Fruit fly (Drosophila melanogaster) whole organism, embryonic: ENCODE data around the gene dgrn.

ENCODE experiments used
- CG10274 ChIP-seq: fragments of 200-800 bp; sonication (Bioruptor generic); optimal IDR thresholded peaks from 3 replicates; lab custom pipeline; 2017; ENCODE audit warnings: missing biosample characterization, mild to moderate bottlenecking, missing genetic modification characterization
- CG11504 ChIP-seq: fragments of 200-800 bp; sonication (Bioruptor generic); optimal IDR thresholded peaks from 3 replicates; lab custom pipeline; 2019; ENCODE audit warnings: missing biosample characterization, mild to moderate bottlenecking, missing genetic modification characterization, moderate library complexity
- CG14050 ChIP-seq: fragments of 200-800 bp; sonication (Bioruptor generic); IDR thresholded peaks from 3 replicates; pipeline ENCODE4 v1.3.6; 2022; ENCODE audit warnings: missing biosample characterization, missing genetic modification characterization
- CG15011 ChIP-seq: fragments of 200-800 bp; sonication (Bioruptor generic); optimal IDR thresholded peaks from 3 replicates; lab custom pipeline; 2018; ENCODE audit warnings: missing biosample characterization, mild to moderate bottlenecking, missing genetic modification characterization
- CG1792 ChIP-seq: fragments of 200-800 bp; sonication (Bioruptor generic); optimal IDR thresholded peaks from 2 replicates; lab custom pipeline; 2016; ENCODE audit warnings: missing biosample characterization, missing genetic modification characterization
- CG30020 ChIP-seq: fragments of 200-800 bp; optimal IDR thresholded peaks from 2 replicates; lab custom pipeline; 2019; ENCODE audit warnings: missing biosample characterization, mild to moderate bottlenecking, missing genetic modification characterization, moderate library complexity
- CG31224 ChIP-seq: fragments of 200-800 bp; sonication (Bioruptor generic); IDR thresholded peaks from 2 replicates; pipeline ENCODE4 v1.3.6; 2022; ENCODE audit warnings: missing biosample characterization, missing genetic modification characterization
- CG33557 ChIP-seq: fragments of 200-800 bp; sonication (Bioruptor generic); optimal IDR thresholded peaks from 2 replicates; lab custom pipeline; 2019; ENCODE audit warnings: missing biosample characterization, mild to moderate bottlenecking, missing genetic modification characterization, moderate library complexity
- CG3847 ChIP-seq: fragments of 200-800 bp; sonication (Bioruptor generic); IDR thresholded peaks from 2 replicates; pipeline ENCODE4 v1.3.6; 2022; ENCODE audit warnings: missing biosample characterization, missing genetic modification characterization
- CG6791 ChIP-seq: fragments of 200-800 bp; sonication (Bioruptor generic); IDR thresholded peaks from 3 replicates; pipeline ENCODE4 v1.3.6; 2022; ENCODE audit warnings: missing biosample characterization, missing genetic modification characterization; ENCODE audit not compliant: partially characterized antibody
- CG6854 ChIP-seq: fragments of 200-800 bp; sonication (Bioruptor generic); optimal IDR thresholded peaks from 3 replicates; lab custom pipeline; 2017; ENCODE audit warnings: missing biosample characterization, mild to moderate bottlenecking, missing genetic modification characterization
- CG8359 ChIP-seq: fragments of 200-800 bp; sonication (Bioruptor generic); optimal IDR thresholded peaks from 2 replicates; lab custom pipeline; 2017; ENCODE audit warnings: missing biosample characterization, mild to moderate bottlenecking, missing genetic modification characterization, borderline replicate concordance
- CG9609 ChIP-seq: fragments of 200-800 bp; sonication (Bioruptor generic); optimal IDR thresholded peaks from 3 replicates; lab custom pipeline; 2016; ENCODE audit warnings: missing biosample characterization, missing genetic modification characterization
- CG9817 ChIP-seq: fragments of 200-800 bp; sonication (Bioruptor generic); optimal IDR thresholded peaks from 2 replicates; lab custom pipeline; 2018; ENCODE audit warnings: missing biosample characterization, mild to moderate bottlenecking, missing genetic modification characterization, moderate library complexity
- Chrac-16 ChIP-seq: fragments of 200-800 bp; sonication (Bioruptor generic); optimal IDR thresholded peaks from 3 replicates; lab custom pipeline; 2016; ENCODE audit warnings: missing biosample characterization, missing genetic modification characterization
- E2f1 ChIP-seq: fragments of 200-800 bp; sonication (Bioruptor generic); IDR thresholded peaks from 2 replicates; pipeline ENCODE4 v1.3.6; 2022; ENCODE audit warnings: missing biosample characterization, missing genetic modification characterization
- ERR ChIP-seq: fragments of 200-800 bp; sonication (Bioruptor generic); optimal IDR thresholded peaks from 2 replicates; lab custom pipeline; 2016; ENCODE audit warnings: missing biosample characterization, missing genetic modification characterization
- Ets97D ChIP-seq: fragments of 200-800 bp; sonication (Bioruptor generic); optimal IDR thresholded peaks from 3 replicates; lab custom pipeline; 2016; ENCODE audit warnings: missing biosample characterization, missing genetic modification characterization
- HmgD ChIP-seq: fragments of 200-800 bp; sonication (Bioruptor generic); optimal IDR thresholded peaks from 3 replicates; lab custom pipeline; 2016; ENCODE audit warnings: missing biosample characterization, missing genetic modification characterization
- Med ChIP-seq: fragments of 200-800 bp; sonication (Bioruptor generic); peaks from one replicate; lab custom pipeline; 2016; ENCODE audit warnings: missing biosample characterization, missing genetic modification characterization, mild to moderate bottlenecking, inconsistent platforms, moderate library complexity
- Mrtf ChIP-seq: fragments of 200-800 bp; sonication (Bioruptor generic); IDR thresholded peaks from 3 replicates; pipeline ENCODE4 v1.3.6; 2022; ENCODE audit warnings: missing biosample characterization, missing genetic modification characterization
- Sox100B ChIP-seq: fragments of 200-800 bp; sonication (Bioruptor generic); optimal IDR thresholded peaks from 3 replicates; lab custom pipeline; 2018; ENCODE audit warnings: missing biosample characterization, mild to moderate bottlenecking, missing genetic modification characterization
- Tbp ChIP-seq: fragments of >200 bp; optimal IDR thresholded peaks from 2 replicates; lab custom pipeline; 2018; ENCODE audit warnings: missing biosample characterization, missing genetic modification characterization
- Trl ChIP-seq, 3 experiments: fragments of >200 bp in 2 of 3; fragments of 200-800 bp in 1 of 3; sonication (Bioruptor generic) in 1 of 3; optimal IDR thresholded peaks; 2 replicates in 1 of 3; 3 replicates in 2 of 3; lab custom pipeline; 2016 to 2017; ENCODE audit warnings: missing biosample characterization in 1 of 3, missing genetic modification characterization in 1 of 3
- Usf ChIP-seq: fragments of 200-800 bp; sonication (Bioruptor generic); optimal IDR thresholded peaks from 2 replicates; lab custom pipeline; 2017; ENCODE audit warnings: missing genotype, missing biosample characterization, missing genetic modification characterization
- bigmax ChIP-seq: fragments of 200-800 bp; sonication (Bioruptor generic); optimal IDR thresholded peaks from 2 replicates; lab custom pipeline; 2018; ENCODE audit warnings: missing biosample characterization, mild to moderate bottlenecking, missing genetic modification characterization
- dan ChIP-seq: fragments of 200-800 bp; sonication (Bioruptor generic); IDR thresholded peaks from 2 replicates; pipeline ENCODE4 v1.3.6; 2022; ENCODE audit warnings: missing biosample characterization, missing genetic modification characterization
- disco-r ChIP-seq: fragments of 200-800 bp; sonication (Bioruptor generic); optimal IDR thresholded peaks from 2 replicates; lab custom pipeline; 2016; ENCODE audit warnings: missing biosample characterization, missing genetic modification characterization
- grn ChIP-seq: fragments of 200-800 bp; sonication (Bioruptor generic); optimal IDR thresholded peaks from 3 replicates; lab custom pipeline; 2017; ENCODE audit warnings: missing biosample characterization, missing genetic modification characterization
- gro ChIP-seq: fragments of 200-800 bp; sonication (Bioruptor generic); optimal IDR thresholded peaks from 2 replicates; lab custom pipeline; 2016; ENCODE audit warnings: missing biosample characterization, missing genetic modification characterization
- gsb-n ChIP-seq: fragments of 200-800 bp; sonication (Bioruptor generic); optimal IDR thresholded peaks from 3 replicates; lab custom pipeline; 2018; ENCODE audit warnings: missing biosample characterization, mild to moderate bottlenecking, missing genetic modification characterization
- jing ChIP-seq: fragments of 200-800 bp; sonication (Bioruptor generic); optimal IDR thresholded peaks from 2 replicates; lab custom pipeline; 2018; ENCODE audit warnings: missing biosample characterization, mild to moderate bottlenecking, missing genetic modification characterization
- mam ChIP-seq: fragments of 200-800 bp; sonication (Bioruptor generic); optimal IDR thresholded peaks from 3 replicates; lab custom pipeline; 2016; ENCODE audit warnings: missing biosample characterization, missing genetic modification characterization
- prd ChIP-seq, 3 experiments: fragments of >200 bp in 2 of 3; fragments of 200-800 bp in 1 of 3; sonication (Bioruptor generic) in 1 of 3; optimal IDR thresholded peaks in 2 of 3; IDR thresholded peaks in 1 of 3; 2 replicates in 2 of 3; 3 replicates in 1 of 3; pipeline versions ENCODE4 v1.3.6 to Lab custom; 2017 to 2022; ENCODE audit warnings: missing biosample characterization in 1 of 3, missing genetic modification characterization in 1 of 3
- run ChIP-seq: fragments of 200-800 bp; sonication (Bioruptor generic); optimal IDR thresholded peaks from 3 replicates; lab custom pipeline; 2018; ENCODE audit warnings: missing biosample characterization, mild to moderate bottlenecking, missing genetic modification characterization
- scrt ChIP-seq: fragments of 200-800 bp; sonication (Bioruptor generic); optimal IDR thresholded peaks from 2 replicates; lab custom pipeline; 2018; ENCODE audit warnings: missing biosample characterization, mild to moderate bottlenecking, missing genetic modification characterization, moderate library complexity
- sens ChIP-seq: fragments of 200-800 bp; sonication (Bioruptor generic); peaks from one replicate; lab custom pipeline; 2016; ENCODE audit warnings: missing biosample characterization, missing genetic modification characterization
- slou ChIP-seq: fragments of 200-800 bp; sonication (Bioruptor generic); optimal IDR thresholded peaks from 3 replicates; lab custom pipeline; 2016; ENCODE audit warnings: missing biosample characterization, missing genetic modification characterization
- sr ChIP-seq: fragments of 200-800 bp; sonication (Bioruptor generic); IDR thresholded peaks from 3 replicates; pipeline ENCODE4 v1.3.6; 2022; ENCODE audit warnings: missing biosample characterization, missing genetic modification characterization
- tio ChIP-seq: fragments of 200-800 bp; sonication (Bioruptor generic); optimal IDR thresholded peaks from 2 replicates; lab custom pipeline; 2017; ENCODE audit warnings: missing biosample characterization, missing genetic modification characterization, inconsistent platforms
- vfl ChIP-seq: fragments of 200-800 bp; sonication (Bioruptor generic); optimal IDR thresholded peaks from 2 replicates; lab custom pipeline; 2016; ENCODE audit warnings: missing biosample characterization, missing genetic modification characterization
- yki ChIP-seq: fragments of >200 bp; optimal IDR thresholded peaks from 3 replicates; lab custom pipeline; 2018
- zfh2 ChIP-seq: fragments of 200-800 bp; sonication (Bioruptor generic); optimal IDR thresholded peaks from 2 replicates; lab custom pipeline; 2016; ENCODE audit warnings: missing biosample characterization, missing genetic modification characterization

The dgrn gene

dm6 chr3R:5861218-5861902, 36.9 kb downstream of the dgrn start (continued):
- peak; percentile 44 for TF ChIP-seq Sox100B (GFP tag; lab: Kevin White, UChicago)
- peak; percentile 58 for TF ChIP-seq zfh2
- TF ChIP-seq yki (lab: Kevin White, UChicago) = no peak
- TF ChIP-seq sens = peak; percentile 78
- no peak for TF ChIP-seq CG6791 (GFP tag; lab: Robert Waterston, UW)
- TF ChIP-seq CG30020 (tag; lab: Kevin White, UChicago) = no peak
- peak; percentile 35 for TF ChIP-seq mam
- TF ChIP-seq CG9609 (GFP tag; lab: Kevin White, UChicago) = peak; percentile 1
- no peak for TF ChIP-seq sr (GFP tag; lab: Robert Waterston, UW)
- no peak for TF ChIP-seq run (tag; lab: Kevin White, UChicago)
- peak; percentile 12 for TF ChIP-seq CG15011 (GFP tag; lab: Kevin White, UChicago)
- peak; percentile 27; the same call in 1 of the 2 replicates for TF ChIP-seq CG31224 (GFP tag; lab: Robert Waterston, UW)
- TF ChIP-seq HmgD (GFP tag; lab: Kevin White, UChicago) = no peak
- TF ChIP-seq bigmax (GFP tag; lab: Kevin White, UChicago) = no peak
- TF ChIP-seq CG1792 (GFP tag; lab: Kevin White, UChicago) = peak; percentile 23
- TF ChIP-seq Mrtf (GFP tag; lab: Robert Waterston, UW) = 0 out of 3 replicates have a peak, but pooled peaks have one; percentile 26
- TF ChIP-seq grn = no peak
- TF ChIP-seq Chrac-16 = no peak
- peak; percentile 22 for TF ChIP-seq slou
- peak; percentile 42 for TF ChIP-seq CG11504 (tag; lab: Kevin White, UChicago)
- no peak for TF ChIP-seq jing
- no peak for TF ChIP-seq prd (optimal IDR thresholded peaks at IDR 0.05; lab: Kevin White, UChicago)
- TF ChIP-seq prd (GFP tag; IDR thresholded peaks at IDR 0.05; lab: Robert Waterston, UW) = peak; percentile 25; the same call in 2 of the 3 replicates
- no peak for TF ChIP-seq CG33557 (GFP tag; lab: Kevin White, UChicago)
- no peak for TF ChIP-seq disco-r (GFP tag; lab: Kevin White, UChicago)
- peak; percentile 67 for TF ChIP-seq Med (GFP tag; lab: Kevin White, UChicago)
- peak; percentile 98 for TF ChIP-seq CG10274 (GFP tag; lab: Kevin White, UChicago)
- no peak for TF ChIP-seq scrt (GFP tag; lab: Kevin White, UChicago)
- no peak for TF ChIP-seq CG8359 (GFP tag; lab: Kevin White, UChicago)
- TF ChIP-seq Tbp (GFP tag; lab: Kevin White, UChicago) = no peak
- TF ChIP-seq CG3847 (GFP tag; lab: Robert Waterston, UW) = peak; percentile 4; the same call in 1 of the 2 replicates
- TF ChIP-seq vfl (GFP tag; lab: Kevin White, UChicago) = peak; percentile 2
- no peak for TF ChIP-seq Trl (optimal IDR thresholded peaks at IDR 0.05; lab: Kevin White, UChicago)
- TF ChIP-seq Trl (GFP tag; optimal IDR thresholded peaks at IDR 0.05; lab: Kevin White, UChicago) = no peak
- no peak for TF ChIP-seq gsb-n (tag; lab: Kevin White, UChicago)
- no peak for TF ChIP-seq E2f1
- peak; percentile 51 for TF ChIP-seq CG9817
- peak; percentile 2 for TF ChIP-seq gro (GFP tag; lab: Kevin White, UChicago)
- no peak for TF ChIP-seq Ets97D (GFP tag; lab: Kevin White, UChicago)
- no peak for TF ChIP-seq dan (GFP tag; lab: Robert Waterston, UW)
- TF ChIP-seq CG14050 = no peak
- TF ChIP-seq CG6854 (GFP tag; lab: Kevin White, UChicago) = peak; percentile 3
- TF ChIP-seq Usf (GFP tag; lab: Kevin White, UChicago) = peak; percentile 48
- no peak for TF ChIP-seq tio (GFP tag; lab: Kevin White, UChicago)
- TF ChIP-seq ERR (GFP tag; lab: Kevin White, UChicago) = no peak
